Fruit fly (Drosophila melanogaster) whole organism, embryonic: ENCODE results near the gene Sam-S.

ENCODE experiments used
- Ada2b ChIP-seq: fragments of 200-800 bp; sonication (Bioruptor generic); IDR thresholded peaks from 2 replicates; pipeline ENCODE4 v1.3.6; 2022; ENCODE audit warnings: missing biosample characterization, missing genetic modification characterization
- B-H2 ChIP-seq: fragments of 200-800 bp; sonication (Bioruptor generic); optimal IDR thresholded peaks from 2 replicates; lab custom pipeline; 2018; ENCODE audit warnings: missing biosample characterization, mild to moderate bottlenecking, missing genetic modification characterization
- Bdp1 ChIP-seq: fragments of 200-800 bp; sonication (Bioruptor generic); optimal IDR thresholded peaks from 3 replicates; lab custom pipeline; 2016; ENCODE audit warnings: missing biosample characterization, missing genetic modification characterization
- CG10274 ChIP-seq: fragments of 200-800 bp; sonication (Bioruptor generic); optimal IDR thresholded peaks from 3 replicates; lab custom pipeline; 2017; ENCODE audit warnings: missing biosample characterization, mild to moderate bottlenecking, missing genetic modification characterization
- CG11093 ChIP-seq: fragments of 200-800 bp; sonication (Bioruptor generic); IDR thresholded peaks from 3 replicates; pipeline ENCODE4 v1.3.6; 2022; ENCODE audit warnings: missing biosample characterization, missing genetic modification characterization
- CG11695 ChIP-seq: fragments of 200-800 bp; sonication (Bioruptor generic); IDR thresholded peaks from 3 replicates; pipeline ENCODE4 v1.3.6; 2022; ENCODE audit warnings: missing biosample characterization, missing genetic modification characterization
- CG12219 ChIP-seq: fragments of 200-800 bp; sonication (Bioruptor generic); optimal IDR thresholded peaks from 3 replicates; lab custom pipeline; 2018; ENCODE audit warnings: missing biosample characterization, mild to moderate bottlenecking, missing genetic modification characterization
- CG12236 ChIP-seq: fragments of 200-800 bp; sonication (Bioruptor generic); optimal IDR thresholded peaks from 2 replicates; lab custom pipeline; 2016; ENCODE audit warnings: missing biosample characterization, missing genetic modification characterization
- CG17829 ChIP-seq: fragments of 200-800 bp; optimal IDR thresholded peaks from 2 replicates; lab custom pipeline; 2019; ENCODE audit warnings: missing biosample characterization, mild to moderate bottlenecking, missing genetic modification characterization, moderate library complexity
- CG18262 ChIP-seq: fragments of 200-800 bp; optimal IDR thresholded peaks from 3 replicates; lab custom pipeline; 2019; ENCODE audit warnings: missing biosample characterization, mild to moderate bottlenecking, missing genetic modification characterization, moderate library complexity
- CG2202 ChIP-seq: fragments of 200-800 bp; sonication (Bioruptor generic); optimal IDR thresholded peaks from 2 replicates; lab custom pipeline; 2018; ENCODE audit warnings: missing biosample characterization, mild to moderate bottlenecking, missing genetic modification characterization
- CG2678 ChIP-seq: fragments of 200-800 bp; sonication (Bioruptor generic); optimal IDR thresholded peaks from 3 replicates; lab custom pipeline; 2019; ENCODE audit warnings: missing biosample characterization, mild to moderate bottlenecking, missing genetic modification characterization, moderate library complexity
- CG2712 ChIP-seq: fragments of 200-800 bp; optimal IDR thresholded peaks from 3 replicates; lab custom pipeline; 2019; ENCODE audit warnings: missing biosample characterization, mild to moderate bottlenecking, missing genetic modification characterization, moderate library complexity
- CG30403 ChIP-seq: fragments of 200-800 bp; sonication (Bioruptor generic); optimal IDR thresholded peaks from 3 replicates; lab custom pipeline; 2016; ENCODE audit warnings: missing biosample characterization, missing genetic modification characterization
- CG3281 ChIP-seq: fragments of 200-800 bp; sonication (Bioruptor generic); optimal IDR thresholded peaks from 3 replicates; lab custom pipeline; 2017; ENCODE audit warnings: missing biosample characterization, mild to moderate bottlenecking, missing genetic modification characterization
- CG34376 ChIP-seq: fragments of 200-800 bp; sonication (Bioruptor generic); optimal IDR thresholded peaks from 2 replicates; lab custom pipeline; 2018; ENCODE audit warnings: missing biosample characterization, mild to moderate bottlenecking, missing genetic modification characterization
- CG6765 ChIP-seq: fragments of 200-800 bp; sonication (Bioruptor generic); optimal IDR thresholded peaks from 3 replicates; lab custom pipeline; 2017; ENCODE audit warnings: missing biosample characterization, mild to moderate bottlenecking, missing genetic modification characterization
- CG7839 ChIP-seq: fragments of 200-800 bp; sonication (Bioruptor generic); optimal IDR thresholded peaks from 3 replicates; lab custom pipeline; 2018; ENCODE audit warnings: missing biosample characterization, mild to moderate bottlenecking, missing genetic modification characterization, moderate library complexity
- CG8388 ChIP-seq: fragments of 200-800 bp; sonication (Bioruptor generic); optimal IDR thresholded peaks from 2 replicates; lab custom pipeline; 2019; ENCODE audit warnings: missing biosample characterization, mild to moderate bottlenecking, missing genetic modification characterization, moderate library complexity
- CG9727 ChIP-seq: fragments of 200-800 bp; sonication (Bioruptor generic); optimal IDR thresholded peaks from 3 replicates; lab custom pipeline; 2017; ENCODE audit warnings: missing biosample characterization, mild to moderate bottlenecking, missing genetic modification characterization
- CHES-1-like ChIP-seq: fragments of 200-800 bp; sonication (Bioruptor generic); optimal IDR thresholded peaks from 2 replicates; lab custom pipeline; 2016; ENCODE audit warnings: missing biosample characterization, missing genetic modification characterization
- D19A ChIP-seq: fragments of 200-800 bp; optimal IDR thresholded peaks from 3 replicates; lab custom pipeline; 2019; ENCODE audit warnings: missing biosample characterization, mild to moderate bottlenecking, missing genetic modification characterization, moderate library complexity
- Dfd ChIP-seq, 2 experiments: fragments of >200 bp; optimal IDR thresholded peaks; 2 replicates each; lab custom pipeline; 2017; ENCODE audit warnings: missing biosample characterization in 2 of 2, missing genetic modification characterization in 2 of 2
- Med ChIP-seq: fragments of 200-800 bp; sonication (Bioruptor generic); peaks from one replicate; lab custom pipeline; 2016; ENCODE audit warnings: missing biosample characterization, missing genetic modification characterization, mild to moderate bottlenecking, inconsistent platforms, moderate library complexity
- Meics ChIP-seq: fragments of 200-800 bp; sonication (Bioruptor generic); optimal IDR thresholded peaks from 2 replicates; lab custom pipeline; 2017; ENCODE audit warnings: missing biosample characterization, mild to moderate bottlenecking, missing genetic modification characterization
- Sox100B ChIP-seq: fragments of 200-800 bp; sonication (Bioruptor generic); optimal IDR thresholded peaks from 3 replicates; lab custom pipeline; 2018; ENCODE audit warnings: missing biosample characterization, mild to moderate bottlenecking, missing genetic modification characterization
- Trl ChIP-seq, 3 experiments: fragments of >200 bp in 2 of 3; fragments of 200-800 bp in 1 of 3; sonication (Bioruptor generic) in 1 of 3; optimal IDR thresholded peaks; 2 replicates in 1 of 3; 3 replicates in 2 of 3; lab custom pipeline; 2016 to 2017; ENCODE audit warnings: missing biosample characterization in 1 of 3, missing genetic modification characterization in 1 of 3
- bbx ChIP-seq: fragments of 200-800 bp; sonication (Bioruptor generic); IDR thresholded peaks from 2 replicates; pipeline ENCODE4 v1.3.6; 2022; ENCODE audit warnings: missing biosample characterization, missing genetic modification characterization; ENCODE audit not compliant: partially characterized antibody
- bsh ChIP-seq, 2 experiments: fragments of 200-800 bp; sonication (Bioruptor generic); optimal IDR thresholded peaks; 2 replicates each; lab custom pipeline; 2017 to 2018; ENCODE audit warnings: mild to moderate bottlenecking in 2 of 2, missing biosample characterization in 2 of 2, missing genetic modification characterization in 2 of 2, moderate library complexity in 1 of 2
- chinmo ChIP-seq: fragments of 200-800 bp; sonication (Bioruptor generic); IDR thresholded peaks from 4 replicates; pipeline ENCODE4 v1.3.6; 2022; ENCODE audit warnings: missing biosample characterization, missing genetic modification characterization; ENCODE audit not compliant: partially characterized antibody
- crp ChIP-seq, 2 experiments: fragments of 200-800 bp; sonication (Bioruptor generic); optimal IDR thresholded peaks; 2 replicates in 1 of 2; 3 replicates in 1 of 2; lab custom pipeline; 2017; ENCODE audit warnings: missing biosample characterization in 2 of 2, missing genetic modification characterization in 2 of 2, mild to moderate bottlenecking in 1 of 2, moderate library complexity in 1 of 2
- en ChIP-seq: fragments of 200-800 bp; sonication (Bioruptor generic); optimal IDR thresholded peaks from 2 replicates; lab custom pipeline; 2016; ENCODE audit warnings: missing biosample characterization, missing genetic modification characterization
- exex ChIP-seq: fragments of 200-800 bp; sonication (Bioruptor generic); optimal IDR thresholded peaks from 4 replicates; lab custom pipeline; 2018; ENCODE audit warnings: missing biosample characterization, mild to moderate bottlenecking, missing genetic modification characterization, moderate library complexity
- fd3F ChIP-seq: fragments of 200-800 bp; sonication (Bioruptor generic); optimal IDR thresholded peaks from 2 replicates; lab custom pipeline; 2018; ENCODE audit warnings: missing biosample characterization, mild to moderate bottlenecking, missing genetic modification characterization, moderate library complexity
- ham ChIP-seq: fragments of 200-800 bp; sonication (Bioruptor generic); IDR thresholded peaks from 2 replicates; pipeline ENCODE4 v1.3.6; 2022; ENCODE audit warnings: missing biosample characterization, missing genetic modification characterization
- lov ChIP-seq, 2 experiments: fragments of 200-800 bp in 1 of 2; fragments of >200 bp in 1 of 2; sonication (Bioruptor generic) in 1 of 2; IDR thresholded peaks in 1 of 2; optimal IDR thresholded peaks in 1 of 2; 2 replicates in 1 of 2; 3 replicates in 1 of 2; pipeline versions ENCODE4 v1.3.6 to Lab custom; 2017 to 2022; ENCODE audit warnings: missing biosample characterization in 1 of 2, missing genetic modification characterization in 1 of 2
- prd ChIP-seq, 3 experiments: fragments of >200 bp in 2 of 3; fragments of 200-800 bp in 1 of 3; sonication (Bioruptor generic) in 1 of 3; optimal IDR thresholded peaks in 2 of 3; IDR thresholded peaks in 1 of 3; 2 replicates in 2 of 3; 3 replicates in 1 of 3; pipeline versions ENCODE4 v1.3.6 to Lab custom; 2017 to 2022; ENCODE audit warnings: missing biosample characterization in 1 of 3, missing genetic modification characterization in 1 of 3
- ranshi ChIP-seq: fragments of 200-800 bp; sonication (Bioruptor generic); IDR thresholded peaks from 2 replicates; pipeline ENCODE4 v1.3.6; 2022; ENCODE audit warnings: missing biosample characterization, missing genetic modification characterization
- seq ChIP-seq: fragments of 200-800 bp; sonication (Bioruptor generic); IDR thresholded peaks from 2 replicates; pipeline ENCODE4 v1.3.6; 2022; ENCODE audit warnings: missing biosample characterization, missing genetic modification characterization
- sug ChIP-seq: fragments of 200-800 bp; optimal IDR thresholded peaks from 2 replicates; lab custom pipeline; 2019; ENCODE audit warnings: missing biosample characterization, mild to moderate bottlenecking, missing genetic modification characterization, moderate library complexity
- tio ChIP-seq: fragments of 200-800 bp; sonication (Bioruptor generic); optimal IDR thresholded peaks from 2 replicates; lab custom pipeline; 2017; ENCODE audit warnings: missing biosample characterization, missing genetic modification characterization, inconsistent platforms
- twi ChIP-seq: fragments of 200-800 bp; optimal IDR thresholded peaks from 2 replicates; lab custom pipeline; 2019; ENCODE audit warnings: missing biosample characterization, mild to moderate bottlenecking, missing genetic modification characterization, moderate library complexity
- wdn ChIP-seq: fragments of 200-800 bp; sonication (Bioruptor generic); IDR thresholded peaks from 2 replicates; pipeline ENCODE4 v1.3.6; 2022; ENCODE audit warnings: missing biosample characterization, missing genetic modification characterization
- zf30C ChIP-seq: fragments of 200-800 bp; sonication (Bioruptor generic); optimal IDR thresholded peaks from 3 replicates; lab custom pipeline; 2018; ENCODE audit warnings: missing biosample characterization, mild to moderate bottlenecking, missing genetic modification characterization

Sam-S gene

dm6 chr2L:85099-85498, 21.6 kb upstream of the Sam-S start (continued):
- TF ChIP-seq B-H2 (peak; percentile 36), CHES-1-like (GFP tag; lab: Kevin White, UChicago) (no peak), wdn (GFP tag; lab: Robert Waterston, UW) (no peak), Meics (GFP tag; lab: Kevin White, UChicago) (peak; percentile 38), Bdp1 (GFP tag; lab: Kevin White, UChicago) (no peak)

dm6 chr2L:85701-86100, 21.0 kb upstream of the Sam-S start:
- no peak for TF ChIP-seq seq (GFP tag; lab: Robert Waterston, UW)
- TF ChIP-seq chinmo (GFP tag; lab: Robert Waterston, UW): 0 out of 4 replicates have a peak, but pooled peaks have one; percentile 10
- peak; percentile 6 for TF ChIP-seq CG34376 (GFP tag; lab: Kevin White, UChicago)
- no peak for TF ChIP-seq zf30C (GFP tag; lab: Kevin White, UChicago)
- TF ChIP-seq sug (tag; lab: Kevin White, UChicago): peak; percentile 76
- TF ChIP-seq Med (GFP tag; lab: Kevin White, UChicago): no peak

- TF ChIP-seq crp (GFP tag; optimal IDR thresholded peaks at IDR 0.05; lab: Kevin White, UChicago) (peak in 1 of 2 experiments; percentile 15), CG3281 (GFP tag; lab: Kevin White, UChicago) (peak; percentile 85), bbx (GFP tag; lab: Robert Waterston, UW) (no peak), fd3F (GFP tag; lab: Kevin White, UChicago) (peak; percentile 59), CG2678 (tag; lab: Kevin White, UChicago) (peak; percentile 88), CG11093 (GFP tag; lab: Robert Waterston, UW) (0 out of 3 replicates have a peak, but pooled peaks have one; percentile 38), bsh (GFP tag; optimal IDR thresholded peaks at IDR 0.05; lab: Kevin White, UChicago) (peak; percentile 59 to 65), CG18262 (tag; lab: Kevin White, UChicago) (peak; percentile 73), D19A (tag; lab: Kevin White, UChicago) (peak; percentile 71), Med (GFP tag; lab: Kevin White, UChicago) (peak; percentile 84), ham (GFP tag; lab: Robert Waterston, UW) (no peak), CG10274 (GFP tag; lab: Kevin White, UChicago) (peak; percentile 38), CG12236 (GFP tag; lab: Kevin White, UChicago) (no peak), Dfd (GFP tag; optimal IDR thresholded peaks at IDR 0.05; lab: Kevin White, UChicago) (no peak), lov (optimal IDR thresholded peaks at IDR 0.05; lab: Kevin White, UChicago) (no peak), lov (GFP tag; IDR thresholded peaks at IDR 0.05; lab: Robert Waterston, UW) (0 out of 3 replicates have a peak, but pooled peaks have one; percentile 61), twi (tag; lab: Kevin White, UChicago) (peak; percentile 39), CG12219 (peak; percentile 41), sug (tag; lab: Kevin White, UChicago) (peak; percentile 89), CG2202 (peak; percentile 43), CG30403 (GFP tag; lab: Kevin White, UChicago) (peak; percentile 73), CG6765 (GFP tag; lab: Kevin White, UChicago) (peak; percentile 61), CG9727 (peak; percentile 42), B-H2 (peak; percentile 88), en (no peak), Trl (optimal IDR thresholded peaks at IDR 0.05; lab: Kevin White, UChicago) (no peak), Trl (GFP tag; optimal IDR thresholded peaks at IDR 0.05; lab: Kevin White, UChicago) (no peak), CG7839 (tag; lab: Kevin White, UChicago) (peak; percentile 84), ranshi (GFP tag; lab: Robert Waterston, UW) (peak; percentile 25; the same call in 1 of the 2 replicates), prd (optimal IDR thresholded peaks at IDR 0.05; lab: Kevin White, UChicago) (no peak), prd (GFP tag; IDR thresholded peaks at IDR 0.05; lab: Robert Waterston, UW) (peak; percentile 57; the same call in 1 of the 3 replicates), CG2712 (tag; lab: Kevin White, UChicago) (peak; percentile 80), Ada2b (GFP tag; lab: Robert Waterston, UW) (peak; percentile 47; the same call in 1 of the 2 replicates), exex (tag; lab: Kevin White, UChicago) (peak; percentile 64), tio (no peak), CG17829 (tag; lab: Kevin White, UChicago) (peak; percentile 72), CG8388 (GFP tag; lab: Kevin White, UChicago) (peak; percentile 53), CG11695 (GFP tag; lab: Robert Waterston, UW) (peak; percentile 22; the same call in 1 of the 3 replicates), Sox100B (GFP tag; lab: Kevin White, UChicago) (peak; percentile 73)
Measured at dm6 chr2L:87255-87723, 19.4 kb upstream of the Sam-S start, which contains the start of gene net. TSS of gene net (minus strand) at chr2L:87387.
